Fruit fly (Drosophila melanogaster): ENCODE measurements around the gene OtopLa.

OtopLa gene

dm6 chrX:5648437-5648959 lies at the start of gene OtopLa:
OtopLa (minus strand) TSS chrX:5648487.
- TF ChIP-seq h (optimal IDR thresholded peaks at IDR 0.05) (no peak), insv (optimal IDR thresholded peaks at IDR 0.05) (no peak), Myc (optimal IDR thresholded peaks at IDR 0.05) (no peak), Sin3A (optimal IDR thresholded peaks at IDR 0.05) (no peak), ttk (optimal IDR thresholded peaks at IDR 0.05) (no peak)

- TF ChIP-seq Myc (optimal IDR thresholded peaks at IDR 0.05) = no peak
- TF ChIP-seq psq (optimal IDR thresholded peaks at IDR 0.05) = no peak
- TF ChIP-seq h (optimal IDR thresholded peaks at IDR 0.05) = no peak
- no peak for TF ChIP-seq Sin3A (optimal IDR thresholded peaks at IDR 0.05)
- no peak for TF ChIP-seq insv (optimal IDR thresholded peaks at IDR 0.05)
- TF ChIP-seq ttk (optimal IDR thresholded peaks at IDR 0.05) = no peak
Observed at dm6 chrX:5696436-5697022, 48.2 kb upstream of the OtopLa start.

- TF ChIP-seq Sin3A (optimal IDR thresholded peaks at IDR 0.05) (no peak), psq (optimal IDR thresholded peaks at IDR 0.05) (no peak), insv (optimal IDR thresholded peaks at IDR 0.05) (no peak), Myc (optimal IDR thresholded peaks at IDR 0.05) (no peak), h (optimal IDR thresholded peaks at IDR 0.05) (no peak), ttk (optimal IDR thresholded peaks at IDR 0.05) (no peak)
Observed at dm6 chrX:5695958-5696357, 47.7 kb upstream of the OtopLa start.

- TF ChIP-seq insv (optimal IDR thresholded peaks at IDR 0.05) (no peak), psq (optimal IDR thresholded peaks at IDR 0.05) (no peak), Sin3A (optimal IDR thresholded peaks at IDR 0.05) (no peak), h (optimal IDR thresholded peaks at IDR 0.05) (no peak), Myc (optimal IDR thresholded peaks at IDR 0.05) (no peak), ttk (optimal IDR thresholded peaks at IDR 0.05) (no peak)
Observed at dm6 chrX:5695035-5695434, 46.7 kb upstream of the OtopLa start, which contains the start of gene CG3149. CG3149 (minus strand) TSS chrX:5695205.

- TF ChIP-seq psq (optimal IDR thresholded peaks at IDR 0.05) = no peak
- TF ChIP-seq Myc (optimal IDR thresholded peaks at IDR 0.05) = no peak
- TF ChIP-seq ttk (optimal IDR thresholded peaks at IDR 0.05) = no peak
- no peak for TF ChIP-seq insv (optimal IDR thresholded peaks at IDR 0.05)
- TF ChIP-seq Sin3A (optimal IDR thresholded peaks at IDR 0.05) = no peak
- TF ChIP-seq h (optimal IDR thresholded peaks at IDR 0.05) = no peak
Observed at dm6 chrX:5690651-5691379, 42.5 kb upstream of the OtopLa start.

- TF ChIP-seq Myc (optimal IDR thresholded peaks at IDR 0.05) (no peak), ttk (optimal IDR thresholded peaks at IDR 0.05) (no peak), Sin3A (optimal IDR thresholded peaks at IDR 0.05) (no peak), psq (optimal IDR thresholded peaks at IDR 0.05) (no peak), insv (optimal IDR thresholded peaks at IDR 0.05) (no peak), h (optimal IDR thresholded peaks at IDR 0.05) (no peak)
Observed at dm6 chrX:5690216-5690523, 41.9 kb upstream of the OtopLa start.

- TF ChIP-seq psq (optimal IDR thresholded peaks at IDR 0.05) (peak; percentile 79), ttk (optimal IDR thresholded peaks at IDR 0.05) (no peak), insv (optimal IDR thresholded peaks at IDR 0.05) (no peak)
Observed at dm6 chrX:5689417-5690215, 41.3 kb upstream of the OtopLa start, which contains the start of the genes PGAP1 and cv. PGAP1 (minus strand) TSS chrX:5689473. cv (plus strand) TSS chrX:5690002.

- TF ChIP-seq Myc (optimal IDR thresholded peaks at IDR 0.05) (no peak), Sin3A (optimal IDR thresholded peaks at IDR 0.05) (no peak)
Observed at dm6 chrX:5682940-5683339, 34.7 kb upstream of the OtopLa start, which contains the start of gene CG42449. CG42449 (plus strand) TSS chrX:5683240.

- TF ChIP-seq psq (optimal IDR thresholded peaks at IDR 0.05) (no peak), Myc (optimal IDR thresholded peaks at IDR 0.05) (no peak), Sin3A (optimal IDR thresholded peaks at IDR 0.05) (no peak)
Observed at dm6 chrX:5679933-5680667, 31.8 kb upstream of the OtopLa start, which contains the start of the genes Tre1 and Gr5a. Tre1 (minus strand) TSS chrX:5679977. Gr5a (plus strand) TSS chrX:5680617.

dm6 chrX:5679079-5679932 lies 31.0 kb upstream of the OtopLa start:
- no peak for TF ChIP-seq insv (optimal IDR thresholded peaks at IDR 0.05)
- no peak for TF ChIP-seq Sin3A (optimal IDR thresholded peaks at IDR 0.05)
- TF ChIP-seq Myc (optimal IDR thresholded peaks at IDR 0.05) = no peak
- TF ChIP-seq psq (optimal IDR thresholded peaks at IDR 0.05) = no peak
- TF ChIP-seq h (optimal IDR thresholded peaks at IDR 0.05) = no peak
- no peak for TF ChIP-seq ttk (optimal IDR thresholded peaks at IDR 0.05)

- TF ChIP-seq ttk (optimal IDR thresholded peaks at IDR 0.05) = no peak
- TF ChIP-seq insv (optimal IDR thresholded peaks at IDR 0.05) = no peak
- no peak for TF ChIP-seq psq (optimal IDR thresholded peaks at IDR 0.05)
- no peak for TF ChIP-seq Sin3A (optimal IDR thresholded peaks at IDR 0.05)
- no peak for TF ChIP-seq h (optimal IDR thresholded peaks at IDR 0.05)
- no peak for TF ChIP-seq Myc (optimal IDR thresholded peaks at IDR 0.05)
Observed at dm6 chrX:5678178-5678470, 29.8 kb upstream of the OtopLa start.

Data from Kc167 (cell line).